Fruit fly (Drosophila melanogaster) whole organism, prepupa: ENCODE data around the gene Ugt36E1.

Source experiments
- Blimp-1 ChIP-seq: fragments of 200-800 bp; sonication (Bioruptor generic); optimal IDR thresholded peaks from 3 replicates; lab custom pipeline; 2017; ENCODE audit warnings: missing biosample characterization, missing genetic modification characterization, mild to moderate bottlenecking, moderate library complexity, missing genetic modification reagents
- CG10631 ChIP-seq: fragments of 200-800 bp; sonication (Bioruptor generic); optimal IDR thresholded peaks from 2 replicates; lab custom pipeline; 2016; ENCODE audit warnings: missing biosample characterization, missing genetic modification characterization
- CG10669 ChIP-seq: fragments of 200-800 bp; sonication (Bioruptor generic); optimal IDR thresholded peaks from 3 replicates; lab custom pipeline; 2018; ENCODE audit warnings: missing biosample characterization, mild to moderate bottlenecking, missing genetic modification characterization, moderate library complexity
- CG11294 ChIP-seq: fragments of 200-800 bp; sonication (Bioruptor generic); IDR thresholded peaks from 2 replicates; pipeline ENCODE4 v1.3.6; 2022; ENCODE audit warnings: missing biosample characterization, missing genetic modification characterization
- CG11762 ChIP-seq: fragments of 200-800 bp; sonication (Bioruptor generic); optimal IDR thresholded peaks from 3 replicates; lab custom pipeline; 2016; ENCODE audit warnings: missing biosample characterization, missing genetic modification characterization; ENCODE audit not compliant: insufficient read depth
- CG11902 ChIP-seq: fragments of 200-800 bp; sonication (Bioruptor generic); optimal IDR thresholded peaks from 3 replicates; lab custom pipeline; 2016; ENCODE audit warnings: missing biosample characterization, missing genetic modification characterization
- CG15336 ChIP-seq: fragments of 200-800 bp; sonication (Bioruptor generic); IDR thresholded peaks from 2 replicates; pipeline ENCODE4 v1.3.6; 2022; ENCODE audit warnings: missing biosample characterization, missing genetic modification characterization
- CG16779 ChIP-seq: fragments of 200-800 bp; sonication (Bioruptor generic); optimal IDR thresholded peaks from 3 replicates; lab custom pipeline; 2017; ENCODE audit warnings: missing biosample characterization, mild to moderate bottlenecking, missing genetic modification characterization
- CG3032 ChIP-seq: fragments of 200-800 bp; optimal IDR thresholded peaks from 2 replicates; lab custom pipeline; 2019; ENCODE audit warnings: missing biosample characterization, mild to moderate bottlenecking, missing genetic modification characterization, moderate library complexity
- CG31627 ChIP-seq: fragments of 200-800 bp; sonication (Bioruptor generic); optimal IDR thresholded peaks from 3 replicates; lab custom pipeline; 2016; ENCODE audit warnings: missing biosample characterization, missing genetic modification characterization
- CG32006 ChIP-seq: fragments of 200-800 bp; sonication (Bioruptor generic); optimal IDR thresholded peaks from 3 replicates; lab custom pipeline; 2017; ENCODE audit warnings: missing biosample characterization, mild to moderate bottlenecking, missing genetic modification characterization
- CG3919 ChIP-seq: fragments of 200-800 bp; sonication (Bioruptor generic); optimal IDR thresholded peaks from 3 replicates; lab custom pipeline; 2016; ENCODE audit warnings: missing biosample characterization, missing genetic modification characterization
- CG4318 ChIP-seq: fragments of 200-800 bp; sonication (Bioruptor generic); optimal IDR thresholded peaks from 3 replicates; lab custom pipeline; 2017; ENCODE audit warnings: missing biosample characterization, mild to moderate bottlenecking, missing genetic modification characterization
- CG6163 ChIP-seq: fragments of 200-800 bp; sonication (Bioruptor generic); IDR thresholded peaks from 3 replicates; pipeline ENCODE4 v1.3.6; 2022; ENCODE audit warnings: missing biosample characterization, missing genetic modification characterization
- CG6808 ChIP-seq: fragments of 200-800 bp; sonication (Bioruptor generic); optimal IDR thresholded peaks from 3 replicates; lab custom pipeline; 2017; ENCODE audit warnings: missing biosample characterization, missing genetic modification characterization, mild to moderate bottlenecking, moderate library complexity, missing genetic modification reagents
- CG6854 ChIP-seq: fragments of 200-800 bp; sonication (Bioruptor generic); optimal IDR thresholded peaks from 2 replicates; lab custom pipeline; 2017; ENCODE audit warnings: missing biosample characterization, mild to moderate bottlenecking, missing genetic modification characterization
- CG7368 ChIP-seq: fragments of 200-800 bp; sonication (Bioruptor generic); optimal IDR thresholded peaks from 3 replicates; lab custom pipeline; 2016; ENCODE audit warnings: missing biosample characterization, missing genetic modification characterization
- CG8319 ChIP-seq: fragments of 200-800 bp; sonication (Bioruptor generic); optimal IDR thresholded peaks from 3 replicates; lab custom pipeline; 2016; ENCODE audit warnings: missing biosample characterization, missing genetic modification characterization
- CG8632 ChIP-seq: fragments of 200-800 bp; sonication (Bioruptor generic); optimal IDR thresholded peaks from 3 replicates; lab custom pipeline; 2016; ENCODE audit warnings: missing biosample characterization, missing genetic modification characterization
- CG9139 ChIP-seq: fragments of 200-800 bp; sonication (Bioruptor generic); optimal IDR thresholded peaks from 3 replicates; lab custom pipeline; 2017; ENCODE audit warnings: missing biosample characterization, mild to moderate bottlenecking, missing genetic modification characterization
- Eip75B ChIP-seq: fragments of 200-800 bp; sonication (Bioruptor generic); optimal IDR thresholded peaks from 3 replicates; lab custom pipeline; 2016; ENCODE audit warnings: missing biosample characterization, missing genetic modification characterization
- Eip78C ChIP-seq: fragments of 200-800 bp; sonication (Bioruptor generic); peaks from one replicate; lab custom pipeline; 2016; ENCODE audit warnings: missing biosample characterization, missing genetic modification characterization
- Eip93F ChIP-seq: fragments of 200-800 bp; sonication (Bioruptor generic); optimal IDR thresholded peaks from 2 replicates; lab custom pipeline; 2016; ENCODE audit warnings: missing biosample characterization, mild to moderate bottlenecking, missing genetic modification characterization
- Ets21C ChIP-seq: fragments of 200-800 bp; sonication (Bioruptor generic); optimal IDR thresholded peaks from 3 replicates; lab custom pipeline; 2016; ENCODE audit warnings: missing biosample characterization, missing genetic modification characterization
- Ets96B ChIP-seq: fragments of 200-800 bp; optimal IDR thresholded peaks from 2 replicates; lab custom pipeline; 2019; ENCODE audit warnings: missing biosample characterization, mild to moderate bottlenecking, missing genetic modification characterization, moderate library complexity
- Gug ChIP-seq: fragments of 200-800 bp; sonication (Bioruptor generic); IDR thresholded peaks from 2 replicates; pipeline ENCODE4 v1.3.6; 2022; ENCODE audit warnings: missing biosample characterization, missing genetic modification characterization
- Hr39 ChIP-seq: fragments of 200-800 bp; sonication (Bioruptor generic); optimal IDR thresholded peaks from 2 replicates; lab custom pipeline; 2016; ENCODE audit warnings: missing biosample characterization, missing genetic modification characterization
- Hr4 ChIP-seq: fragments of 200-800 bp; sonication (Bioruptor generic); optimal IDR thresholded peaks from 3 replicates; lab custom pipeline; 2016; ENCODE audit warnings: missing biosample characterization, missing genetic modification characterization
- Lpt ChIP-seq: fragments of 200-800 bp; sonication (Bioruptor generic); optimal IDR thresholded peaks from 3 replicates; lab custom pipeline; 2016; ENCODE audit warnings: missing biosample characterization, missing genetic modification characterization
- Met ChIP-seq: fragments of 200-800 bp; sonication (Bioruptor generic); optimal IDR thresholded peaks from 3 replicates; lab custom pipeline; 2016; ENCODE audit warnings: missing biosample characterization, missing genetic modification characterization
- OdsH ChIP-seq: fragments of 200-800 bp; sonication (Bioruptor generic); optimal IDR thresholded peaks from 3 replicates; lab custom pipeline; 2016; ENCODE audit warnings: missing biosample characterization, missing genetic modification characterization
- Sox102F ChIP-seq: fragments of 200-800 bp; sonication (Bioruptor generic); optimal IDR thresholded peaks from 2 replicates; lab custom pipeline; 2016; ENCODE audit warnings: missing biosample characterization, mild to moderate bottlenecking, missing genetic modification characterization
- Sox14 ChIP-seq: fragments of 200-800 bp; sonication (Bioruptor generic); optimal IDR thresholded peaks from 3 replicates; lab custom pipeline; 2016; ENCODE audit warnings: missing biosample characterization, missing genetic modification characterization
- achi ChIP-seq: fragments of 200-800 bp; sonication (Bioruptor generic); optimal IDR thresholded peaks from 3 replicates; lab custom pipeline; 2016; ENCODE audit warnings: missing biosample characterization, missing genetic modification characterization
- acj6 ChIP-seq: fragments of 200-800 bp; sonication (Bioruptor generic); optimal IDR thresholded peaks from 3 replicates; lab custom pipeline; 2016; ENCODE audit warnings: missing biosample characterization, missing genetic modification characterization
- cyc ChIP-seq: fragments of 200-800 bp; sonication (Bioruptor generic); optimal IDR thresholded peaks from 3 replicates; lab custom pipeline; 2016; ENCODE audit warnings: missing biosample characterization, missing genetic modification characterization
- dac ChIP-seq: fragments of 200-800 bp; sonication (Bioruptor generic); optimal IDR thresholded peaks from 2 replicates; lab custom pipeline; 2017; ENCODE audit warnings: missing biosample characterization, mild to moderate bottlenecking, missing genetic modification characterization
- dsx ChIP-seq: fragments of 200-800 bp; optimal IDR thresholded peaks from 3 replicates; lab custom pipeline; 2019; ENCODE audit warnings: missing biosample characterization, mild to moderate bottlenecking, missing genetic modification characterization, moderate library complexity; ENCODE audit not compliant: poor library complexity, severe bottlenecking
- eg ChIP-seq: fragments of 200-800 bp; sonication (Bioruptor generic); IDR thresholded peaks from 3 replicates; pipeline ENCODE4 v1.3.6; 2022; ENCODE audit warnings: missing biosample characterization, missing genetic modification characterization
- fd59A ChIP-seq: fragments of 200-800 bp; sonication (Bioruptor generic); optimal IDR thresholded peaks from 2 replicates; lab custom pipeline; 2017; ENCODE audit warnings: missing biosample characterization, mild to moderate bottlenecking, missing genetic modification characterization, missing genetic modification reagents
- fd85E ChIP-seq: fragments of 200-800 bp; sonication (Bioruptor generic); optimal IDR thresholded peaks from 3 replicates; lab custom pipeline; 2016; ENCODE audit warnings: missing biosample characterization, missing genetic modification characterization
- fkh ChIP-seq: fragments of 200-800 bp; sonication (Bioruptor generic); optimal IDR thresholded peaks from 3 replicates; lab custom pipeline; 2017; ENCODE audit warnings: missing biosample characterization, mild to moderate bottlenecking, missing genetic modification characterization, moderate library complexity
- lz ChIP-seq: fragments of 200-800 bp; sonication (Bioruptor generic); optimal IDR thresholded peaks from 3 replicates; lab custom pipeline; 2016; ENCODE audit warnings: missing biosample characterization, missing genetic modification characterization
- net ChIP-seq: fragments of 200-800 bp; sonication (Bioruptor generic); optimal IDR thresholded peaks from 3 replicates; lab custom pipeline; 2016; ENCODE audit warnings: missing biosample characterization, missing genetic modification characterization
- pdm3 ChIP-seq: fragments of 200-800 bp; sonication (Bioruptor generic); optimal IDR thresholded peaks from 3 replicates; lab custom pipeline; 2016; ENCODE audit warnings: missing biosample characterization, missing genetic modification characterization
- spab ChIP-seq: fragments of 200-800 bp; sonication (Bioruptor generic); optimal IDR thresholded peaks from 2 replicates; lab custom pipeline; 2017; ENCODE audit warnings: missing biosample characterization, mild to moderate bottlenecking, missing genetic modification characterization, missing genetic modification reagents
- ss ChIP-seq, 2 experiments: fragments of 200-800 bp; sonication (Bioruptor generic); optimal IDR thresholded peaks; 2 replicates in 1 of 2; 3 replicates in 1 of 2; lab custom pipeline; 2017 to 2018; ENCODE audit warnings: mild to moderate bottlenecking in 2 of 2, missing biosample characterization in 2 of 2, missing genetic modification characterization in 2 of 2, moderate library complexity in 1 of 2
- svp ChIP-seq: fragments of 200-800 bp; sonication (Bioruptor generic); peaks from one replicate; lab custom pipeline; 2016; ENCODE audit warnings: missing biosample characterization, missing genetic modification characterization
- topi ChIP-seq: fragments of 200-800 bp; sonication (Bioruptor generic); optimal IDR thresholded peaks from 3 replicates; lab custom pipeline; 2016; ENCODE audit warnings: missing biosample characterization, missing genetic modification characterization
- vri ChIP-seq: fragments of 200-800 bp; sonication (Bioruptor generic); optimal IDR thresholded peaks from 3 replicates; lab custom pipeline; 2016; ENCODE audit warnings: missing biosample characterization, mild to moderate bottlenecking, missing genetic modification characterization

Gene Ugt36E1

dm6 chr2L:18839143-18839872, 12.7 kb downstream of the Ugt36E1 start, which contains the start of gene CG10600:
TSS of gene CG10600 (minus strand) at chr2L:18839679.
- no peak for TF ChIP-seq Hr4 (GFP tag; lab: Kevin White, UChicago)
- TF ChIP-seq CG8632 (GFP tag; lab: Kevin White, UChicago), result peak; percentile 47
- peak; percentile 82 for TF ChIP-seq Sox102F (GFP tag; lab: Kevin White, UChicago)
- TF ChIP-seq acj6 (GFP tag; lab: Kevin White, UChicago), result no peak
- peak; percentile 95 for TF ChIP-seq Eip78C
- 0 out of 3 replicates have a peak, but pooled peaks have one; percentile 36 for TF ChIP-seq eg (GFP tag; lab: Robert Waterston, UW)
- TF ChIP-seq CG11294, result 0 out of 2 replicates have a peak, but pooled peaks have one; percentile 17
- 0 out of 2 replicates have a peak, but pooled peaks have one; percentile 17 for TF ChIP-seq CG15336 (GFP tag; lab: Robert Waterston, UW)
- peak; percentile 62 for TF ChIP-seq CG10631 (GFP tag; lab: Kevin White, UChicago)
- no peak for TF ChIP-seq CG16779
- peak; percentile 37 for TF ChIP-seq fd59A (GFP tag; lab: Kevin White, UChicago)
- TF ChIP-seq dac (GFP tag; lab: Kevin White, UChicago), result peak; percentile 55
- TF ChIP-seq Hr39 (GFP tag; lab: Kevin White, UChicago), result peak; percentile 81
- peak; percentile 65 to 73 for TF ChIP-seq ss (GFP tag; optimal IDR thresholded peaks at IDR 0.05; lab: Kevin White, UChicago)
- TF ChIP-seq CG9139 (GFP tag; lab: Kevin White, UChicago), result no peak
- TF ChIP-seq vri (GFP tag; lab: Kevin White, UChicago), result no peak
- no peak for TF ChIP-seq Ets21C (GFP tag; lab: Kevin White, UChicago)
- TF ChIP-seq achi (GFP tag; lab: Kevin White, UChicago), result peak; percentile 66
- TF ChIP-seq Eip93F (GFP tag; lab: Kevin White, UChicago), result no peak
- peak; percentile 57 for TF ChIP-seq CG10669 (GFP tag; lab: Kevin White, UChicago)
- TF ChIP-seq CG7368, result peak; percentile 65
- no peak for TF ChIP-seq CG32006
- peak; percentile 24 for TF ChIP-seq Ets96B (tag; lab: Kevin White, UChicago)
- peak; percentile 76 for TF ChIP-seq topi (GFP tag; lab: Kevin White, UChicago)
- peak; percentile 56 for TF ChIP-seq fd85E (GFP tag; lab: Kevin White, UChicago)
- TF ChIP-seq CG3919 (GFP tag; lab: Kevin White, UChicago), result peak; percentile 81
- TF ChIP-seq CG31627, result peak; percentile 85
- TF ChIP-seq spab (GFP tag; lab: Kevin White, UChicago), result no peak
- peak; percentile 55 for TF ChIP-seq dsx (GFP tag; lab: Kevin White, UChicago)
- peak; percentile 80 for TF ChIP-seq lz
- TF ChIP-seq net (GFP tag; lab: Kevin White, UChicago), result peak; percentile 72
- TF ChIP-seq fkh (GFP tag; lab: Kevin White, UChicago), result peak; percentile 77
- no peak for TF ChIP-seq Met (GFP tag; lab: Kevin White, UChicago)
- TF ChIP-seq CG3032 (tag; lab: Kevin White, UChicago), result peak; percentile 50
- TF ChIP-seq CG6854 (GFP tag; lab: Kevin White, UChicago), result no peak
- peak; percentile 19 for TF ChIP-seq Blimp-1 (GFP tag; lab: Kevin White, UChicago)
- peak; percentile 63; the same call in 2 of the 3 replicates for TF ChIP-seq CG6163 (GFP tag; lab: Robert Waterston, UW)
- peak; percentile 59 for TF ChIP-seq OdsH
- TF ChIP-seq Sox14 (GFP tag; lab: Kevin White, UChicago), result peak; percentile 89
- TF ChIP-seq Lpt (GFP tag; lab: Kevin White, UChicago), result no peak
- no peak for TF ChIP-seq Eip75B
- peak; percentile 85 for TF ChIP-seq cyc (GFP tag; lab: Kevin White, UChicago)
- TF ChIP-seq CG6808, result peak; percentile 57
- TF ChIP-seq svp (GFP tag; lab: Kevin White, UChicago), result peak; percentile 91
- no peak for TF ChIP-seq pdm3 (GFP tag; lab: Kevin White, UChicago)
- TF ChIP-seq CG11762, result no peak
- no peak for TF ChIP-seq CG4318
- no peak for TF ChIP-seq Gug (GFP tag; lab: Robert Waterston, UW)
- TF ChIP-seq CG8319 (GFP tag; lab: Kevin White, UChicago), result peak; percentile 53
- TF ChIP-seq CG11902 (GFP tag; lab: Kevin White, UChicago), result peak; percentile 42
